Worm (Caenorhabditis elegans) whole organism, L4 larva: Measurements from ENCODE around the gene C17B7.14.
A peak's percentile ranks its signal among the peaks of the same experiment; 100 is the strongest.

Source experiments
- F37D6.2 ChIP-seq: sonication (generic microtip); optimal IDR thresholded peaks from 2 replicates; lab custom pipeline; 2016; ENCODE audit warnings: mild to moderate bottlenecking, missing genetic modification characterization, missing compliant biosample characterization
- F49E8.2 ChIP-seq: sonication (generic microtip); optimal IDR thresholded peaks from 2 replicates; lab custom pipeline; 2016; ENCODE audit warnings: missing compliant biosample characterization, mild to moderate bottlenecking, missing genetic modification characterization, borderline replicate concordance
- T20F7.1 ChIP-seq: fragments of 200-800 bp; sonication (Bioruptor generic); optimal IDR thresholded peaks from 2 replicates; lab custom pipeline; 2018; ENCODE audit warnings: mild to moderate bottlenecking, missing genetic modification characterization, missing compliant biosample characterization
- Y48G9A.11 ChIP-seq: fragments of 200-800 bp; sonication (Bioruptor generic); IDR thresholded peaks from 2 replicates; pipeline ENCODE4 v1.3.6; 2022; ENCODE audit warnings: missing genetic modification reagents, missing genetic modification characterization, missing compliant biosample characterization
- Y75B8A.6 ChIP-seq: fragments of 200-800 bp; sonication (Bioruptor generic); IDR thresholded peaks from 2 replicates; pipeline ENCODE4 v1.3.6; 2022; ENCODE audit warnings: missing genetic modification reagents, missing genetic modification characterization, missing compliant biosample characterization
- ZK337.2 ChIP-seq: fragments of 200-800 bp; sonication (Bioruptor generic); IDR thresholded peaks from 2 replicates; pipeline ENCODE4 v1.3.6; 2022; ENCODE audit warnings: missing genetic modification reagents, missing genetic modification characterization, missing compliant biosample characterization
- ZK546.5 ChIP-seq, 2 experiments: sonication (generic microtip); optimal IDR thresholded peaks; 2 replicates each; lab custom pipeline; 2017; ENCODE audit warnings: missing biosample characterization in 2 of 2, missing genetic modification characterization in 2 of 2
- aha-1 ChIP-seq: fragments of 150-350 bp; peaks from one replicate; lab custom pipeline; 2014; ENCODE audit warnings: missing biosample characterization, missing genetic modification characterization
- attf-4 ChIP-seq: sonication (generic microtip); optimal IDR thresholded peaks from 3 replicates; lab custom pipeline; 2017; ENCODE audit warnings: missing biosample characterization, missing genetic modification characterization
- ceh-82 ChIP-seq: sonication (generic microtip); optimal IDR thresholded peaks from 2 replicates; lab custom pipeline; 2017; ENCODE audit warnings: missing biosample characterization, missing genetic modification characterization
- ces-1 ChIP-seq: fragments of 150-350 bp; sonication (generic microtip); optimal IDR thresholded peaks from 4 replicates; lab custom pipeline; 2014; ENCODE audit warnings: missing biosample characterization, missing genetic modification reagents, missing genetic modification characterization
- daf-8 ChIP-seq: fragments of 200-800 bp; sonication (Bioruptor generic); IDR thresholded peaks from 2 replicates; pipeline ENCODE4 v1.3.6; 2022; ENCODE audit warnings: missing genetic modification characterization, missing compliant biosample characterization
- dve-1 ChIP-seq: sonication (generic microtip); optimal IDR thresholded peaks from 2 replicates; lab custom pipeline; 2017; ENCODE audit warnings: antibody characterized with exemption, mild to moderate bottlenecking, missing genetic modification characterization, missing compliant biosample characterization; ENCODE audit not compliant: insufficient read depth
- fos-1 ChIP-seq: fragments of 150-350 bp; optimal IDR thresholded peaks from 2 replicates; lab custom pipeline; 2014; ENCODE audit warnings: missing biosample characterization, missing genetic modification characterization
- lin-1 ChIP-seq: fragments of 200-800 bp; sonication (Bioruptor generic); IDR thresholded peaks from 2 replicates; pipeline ENCODE4 v1.3.6; 2022; ENCODE audit warnings: missing genetic modification reagents, missing genetic modification characterization, missing compliant biosample characterization
- madf-5 ChIP-seq, 2 experiments: fragments of 200-800 bp; sonication (Bioruptor generic); IDR thresholded peaks; 2 replicates each; pipeline ENCODE4 v1.3.6; 2022; ENCODE audit warnings: missing compliant biosample characterization in 2 of 2, missing genetic modification characterization in 2 of 2
- madf-9 ChIP-seq: fragments of 200-800 bp; sonication (Bioruptor generic); conservative IDR thresholded peaks from 2 replicates; pipeline ENCODE4 v1.3.6; 2022; ENCODE audit warnings: missing genetic modification reagents, missing genetic modification characterization, missing compliant biosample characterization
- nhr-102 ChIP-seq: sonication (generic microtip); optimal IDR thresholded peaks from 2 replicates; lab custom pipeline; 2016; ENCODE audit warnings: mild to moderate bottlenecking, missing genetic modification characterization, moderate library complexity, missing compliant biosample characterization
- nhr-11 ChIP-seq: fragments of 150-350 bp; optimal IDR thresholded peaks from 2 replicates; lab custom pipeline; 2014; ENCODE audit warnings: missing biosample characterization, missing genetic modification characterization
- nhr-28 ChIP-seq: fragments of 150-350 bp; optimal IDR thresholded peaks from 2 replicates; lab custom pipeline; 2014; ENCODE audit warnings: missing biosample characterization, missing genetic modification characterization
- nhr-77 ChIP-seq: fragments of 150-350 bp; optimal IDR thresholded peaks from 2 replicates; lab custom pipeline; 2014; ENCODE audit warnings: missing biosample characterization, missing genetic modification characterization
- unc-62 ChIP-seq, 3 experiments: fragments of 150-350 bp in 1 of 3; sonication (generic microtip); optimal IDR thresholded peaks in 2 of 3; peaks in 1 of 3; 1 replicate in 1 of 3; 2 replicates in 2 of 3; lab custom pipeline; 2014 to 2017; ENCODE audit warnings: missing biosample characterization in 3 of 3, missing genetic modification characterization in 3 of 3, missing genetic modification reagents in 3 of 3, missing genotype in 1 of 3
- vab-7 ChIP-seq: fragments of 200-800 bp; sonication (Bioruptor generic); IDR thresholded peaks from 2 replicates; pipeline ENCODE4 v1.3.6; 2022; ENCODE audit warnings: missing genetic modification reagents, missing genetic modification characterization, missing compliant biosample characterization
- zag-1 ChIP-seq: fragments of 150-350 bp; optimal IDR thresholded peaks from 2 replicates; lab custom pipeline; 2014; ENCODE audit warnings: missing biosample characterization, missing genetic modification characterization
- zfp-3 ChIP-seq: fragments of 200-800 bp; sonication (Bioruptor generic); conservative IDR thresholded peaks from 2 replicates; pipeline ENCODE4 v1.3.6; 2022; ENCODE audit warnings: missing genetic modification reagents, missing genetic modification characterization, missing compliant biosample characterization

The C17B7.14 gene

ce11 chrV:3297764-3298163 is 22.6 kb downstream of the C17B7.14 start, which contains the start of gene srx-122:
Gene srx-122 (minus strand): TSS chrV:3297864.
- no peak for TF ChIP-seq vab-7 (GFP tag; lab: Robert Waterston, UW)
- TF ChIP-seq, all 104 proteins: peak for 0

- peak in 1 of 2 experiments; percentile 94 for TF ChIP-seq unc-62 (GFP tag; optimal IDR thresholded peaks at IDR 0.05 in 1 of 2; lab: Kevin White, UChicago)
- TF ChIP-seq unc-62 (tag; optimal IDR thresholded peaks at IDR 0.05; lab: Kevin White, UChicago), result no peak
- TF ChIP-seq T20F7.1 (GFP tag; lab: Kevin White, UChicago), result no peak
Observed at ce11 chrV:3295368-3295767, 25.0 kb downstream of the C17B7.14 start.

- TF ChIP-seq T20F7.1 (GFP tag; lab: Kevin White, UChicago) (no peak), ces-1 (GFP tag; lab: Kevin White, UChicago) (no peak), lin-1 (no peak), dve-1 (tag; lab: Kevin White, UChicago) (no peak)
Observed at ce11 chrV:3289267-3289666, 31.1 kb downstream of the C17B7.14 start, which contains the start of gene F35F10.6. Gene F35F10.6 (minus strand): TSS chrV:3289367.

ce11 chrV:3288134-3288533 is 32.2 kb downstream of the C17B7.14 start:
- TF ChIP-seq fos-1 (no peak), zfp-3 (GFP tag; lab: Robert Waterston, UW) (no peak), attf-4 (tag; lab: Kevin White, UChicago) (no peak), nhr-28 (no peak), madf-9 (GFP tag; lab: Robert Waterston, UW) (no peak), F37D6.2 (tag; lab: Kevin White, UChicago) (no peak), daf-8 (no peak), ZK337.2 (GFP tag; lab: Robert Waterston, UW) (no peak), aha-1 (tag; lab: Kevin White, UChicago) (peak; percentile 34), nhr-77 (tag; lab: Kevin White, UChicago) (no peak), F49E8.2 (tag; lab: Kevin White, UChicago) (no peak), zag-1 (tag; lab: Kevin White, UChicago) (no peak), madf-5 (GFP tag; IDR thresholded peaks at IDR 0.05; lab: Robert Waterston, UW) (0 out of 4 replicates have a peak, but pooled peaks of 1 of the 2 experiments have one; percentile 13)

ce11 chrV:3287330-3287729 is 33.0 kb downstream of the C17B7.14 start, which contains the start of gene F35F10.7:
Gene F35F10.7 (minus strand): TSS chrV:3287430.
- TF ChIP-seq ceh-82 (tag; lab: Kevin White, UChicago) (no peak), nhr-102 (tag; lab: Kevin White, UChicago) (no peak), T20F7.1 (GFP tag; lab: Kevin White, UChicago) (no peak), dve-1 (tag; lab: Kevin White, UChicago) (no peak), madf-5 (GFP tag; IDR thresholded peaks at IDR 0.05; lab: Robert Waterston, UW) (no peak), ZK546.5 (tag; optimal IDR thresholded peaks at IDR 0.05; lab: Kevin White, UChicago) (no peak)

- TF ChIP-seq unc-62 (GFP tag; optimal IDR thresholded peaks at IDR 0.05 in 1 of 2; lab: Kevin White, UChicago) (peak in 1 of 2 experiments; percentile 25), unc-62 (tag; optimal IDR thresholded peaks at IDR 0.05; lab: Kevin White, UChicago) (no peak), aha-1 (tag; lab: Kevin White, UChicago) (peak; percentile 49), ZK337.2 (GFP tag; lab: Robert Waterston, UW) (0 out of 2 replicates have a peak, but pooled peaks have one; percentile 24), daf-8 (no peak)
- TF ChIP-seq, all 104 proteins: peak for 3
Observed at ce11 chrV:3284629-3285028, 35.7 kb downstream of the C17B7.14 start, which contains the start of gene F35F10.5. Gene F35F10.5 (plus strand): TSS chrV:3284929.

ce11 chrV:3282957-3283356 is 37.4 kb downstream of the C17B7.14 start, which contains the start of gene str-64:
Gene str-64 (plus strand): TSS chrV:3283257.
- peak in 1 of 2 experiments; percentile 73 for TF ChIP-seq unc-62 (GFP tag; optimal IDR thresholded peaks at IDR 0.05 in 1 of 2; lab: Kevin White, UChicago)
- no peak for TF ChIP-seq unc-62 (tag; optimal IDR thresholded peaks at IDR 0.05; lab: Kevin White, UChicago)
- TF ChIP-seq Y75B8A.6 (GFP tag; lab: Robert Waterston, UW), result no peak
- peak; percentile 18 for TF ChIP-seq aha-1 (tag; lab: Kevin White, UChicago)
- TF ChIP-seq nhr-11 (tag; lab: Kevin White, UChicago), result no peak
- TF ChIP-seq Y48G9A.11 (GFP tag; lab: Robert Waterston, UW), result no peak
- TF ChIP-seq, all 104 proteins: peak for 2
